Worm (Caenorhabditis elegans) whole organism, early embryonic: ENCODE data around the gene mog-3.

Experiments
- F13C5.2 ChIP-seq: sonication (generic microtip); optimal IDR thresholded peaks from 2 replicates; lab custom pipeline; 2017; ENCODE audit warnings: mild to moderate bottlenecking, missing genetic modification characterization, inconsistent platforms, missing compliant biosample characterization
- ama-1 ChIP-seq: fragments of 150-350 bp; optimal IDR thresholded peaks from 2 replicates; lab custom pipeline; 2014
- ets-7 ChIP-seq: sonication (generic microtip); optimal IDR thresholded peaks from 2 replicates; lab custom pipeline; 2016; ENCODE audit warnings: missing genotype, missing genetic modification characterization, missing compliant biosample characterization
- flt-1 ChIP-seq: fragments of 200-800 bp; sonication (Bioruptor generic); IDR thresholded peaks from 2 replicates; pipeline ENCODE4 v1.3.6; 2022; ENCODE audit warnings: missing genetic modification characterization, missing compliant biosample characterization
- hmg-4 ChIP-seq: fragments of 200-800 bp; sonication (Bioruptor generic); optimal IDR thresholded peaks from 2 replicates; lab custom pipeline; 2018; ENCODE audit warnings: mild to moderate bottlenecking, missing genetic modification characterization, missing compliant biosample characterization
- hnd-1 ChIP-seq: sonication (generic microtip); optimal IDR thresholded peaks from 2 replicates; lab custom pipeline; 2016; ENCODE audit warnings: missing genetic modification characterization, missing compliant biosample characterization
- tra-4 ChIP-seq: sonication (generic microtip); optimal IDR thresholded peaks from 2 replicates; lab custom pipeline; 2017; ENCODE audit warnings: missing genetic modification characterization, missing compliant biosample characterization

ce11 chrIII:5274250-5274649, 34.1 kb upstream of the mog-3 start:
- TF ChIP-seq flt-1 (GFP tag; lab: Robert Waterston, UW) = no peak
- no peak for TF ChIP-seq hnd-1 (tag; lab: Kevin White, UChicago)
- no peak for TF ChIP-seq tra-4 (tag; lab: Kevin White, UChicago)
- no peak for TF ChIP-seq ama-1 (lab: Kevin White, UChicago)
- no peak for TF ChIP-seq ets-7 (tag; lab: Kevin White, UChicago)
- no peak for TF ChIP-seq hmg-4 (GFP tag; lab: Kevin White, UChicago)
- TF ChIP-seq F13C5.2 (tag; lab: Kevin White, UChicago) = no peak
